Fruit fly (Drosophila melanogaster) whole organism, prepupa: ENCODE measurements around the gene meru.

ENCODE experiments used
- Blimp-1 ChIP-seq: fragments of 200-800 bp; sonication (Bioruptor generic); optimal IDR thresholded peaks from 3 replicates; lab custom pipeline; 2017; ENCODE audit warnings: missing biosample characterization, missing genetic modification characterization, mild to moderate bottlenecking, moderate library complexity, missing genetic modification reagents
- CG6792 ChIP-seq: fragments of 200-800 bp; sonication (Bioruptor generic); optimal IDR thresholded peaks from 3 replicates; lab custom pipeline; 2016; ENCODE audit warnings: missing biosample characterization, missing genetic modification characterization
- Eip78C ChIP-seq: fragments of 200-800 bp; sonication (Bioruptor generic); peaks from one replicate; lab custom pipeline; 2016; ENCODE audit warnings: missing biosample characterization, missing genetic modification characterization
- Lpt ChIP-seq: fragments of 200-800 bp; sonication (Bioruptor generic); optimal IDR thresholded peaks from 3 replicates; lab custom pipeline; 2016; ENCODE audit warnings: missing biosample characterization, missing genetic modification characterization
- Met ChIP-seq: fragments of 200-800 bp; sonication (Bioruptor generic); optimal IDR thresholded peaks from 3 replicates; lab custom pipeline; 2016; ENCODE audit warnings: missing biosample characterization, missing genetic modification characterization
- OdsH ChIP-seq: fragments of 200-800 bp; sonication (Bioruptor generic); optimal IDR thresholded peaks from 3 replicates; lab custom pipeline; 2016; ENCODE audit warnings: missing biosample characterization, missing genetic modification characterization
- Sox15 ChIP-seq: fragments of 200-800 bp; sonication (Bioruptor generic); optimal IDR thresholded peaks from 3 replicates; lab custom pipeline; 2016; ENCODE audit warnings: missing biosample characterization, missing genetic modification characterization
- achi ChIP-seq: fragments of 200-800 bp; sonication (Bioruptor generic); optimal IDR thresholded peaks from 3 replicates; lab custom pipeline; 2016; ENCODE audit warnings: missing biosample characterization, missing genetic modification characterization
- acj6 ChIP-seq: fragments of 200-800 bp; sonication (Bioruptor generic); optimal IDR thresholded peaks from 3 replicates; lab custom pipeline; 2016; ENCODE audit warnings: missing biosample characterization, missing genetic modification characterization
- dsx ChIP-seq: fragments of 200-800 bp; optimal IDR thresholded peaks from 3 replicates; lab custom pipeline; 2019; ENCODE audit warnings: missing biosample characterization, mild to moderate bottlenecking, missing genetic modification characterization, moderate library complexity; ENCODE audit not compliant: poor library complexity, severe bottlenecking
- esn ChIP-seq: fragments of 200-800 bp; sonication (Bioruptor generic); optimal IDR thresholded peaks from 2 replicates; lab custom pipeline; 2016; ENCODE audit warnings: missing biosample characterization, mild to moderate bottlenecking, missing genetic modification characterization, moderate library complexity
- fd59A ChIP-seq: fragments of 200-800 bp; sonication (Bioruptor generic); optimal IDR thresholded peaks from 2 replicates; lab custom pipeline; 2017; ENCODE audit warnings: missing biosample characterization, mild to moderate bottlenecking, missing genetic modification characterization, missing genetic modification reagents
- net ChIP-seq: fragments of 200-800 bp; sonication (Bioruptor generic); optimal IDR thresholded peaks from 3 replicates; lab custom pipeline; 2016; ENCODE audit warnings: missing biosample characterization, missing genetic modification characterization
- topi ChIP-seq: fragments of 200-800 bp; sonication (Bioruptor generic); optimal IDR thresholded peaks from 3 replicates; lab custom pipeline; 2016; ENCODE audit warnings: missing biosample characterization, missing genetic modification characterization

DNA sequence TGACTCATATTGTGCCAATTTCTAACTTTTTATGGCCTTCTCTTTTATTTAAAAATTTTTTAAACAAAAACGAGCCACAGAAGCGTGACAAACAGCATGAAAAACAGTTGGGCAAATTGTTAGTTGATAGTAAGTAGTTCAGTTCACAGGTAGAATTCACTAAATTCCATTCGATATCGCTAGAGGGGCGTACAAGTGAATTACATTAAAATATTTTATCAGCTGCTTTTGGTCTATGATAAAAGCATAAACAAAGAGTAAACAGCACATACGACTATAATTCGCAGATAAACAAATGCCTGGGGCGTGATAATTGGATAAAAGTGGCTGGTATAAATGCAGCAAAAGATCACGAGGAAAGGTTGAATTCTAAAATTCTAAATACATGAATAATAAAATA is 29.9 kb downstream of the meru start:
- no peak for TF ChIP-seq esn
- no peak for TF ChIP-seq OdsH (GFP tag; lab: Kevin White, UChicago)
- TF ChIP-seq Sox15 (GFP tag; lab: Kevin White, UChicago), result no peak
- TF ChIP-seq Blimp-1 (GFP tag; lab: Kevin White, UChicago), result no peak
- TF ChIP-seq Lpt (GFP tag; lab: Kevin White, UChicago), result no peak
- no peak for TF ChIP-seq CG6792 (GFP tag; lab: Kevin White, UChicago)
- no peak for TF ChIP-seq net (GFP tag; lab: Kevin White, UChicago)
- no peak for TF ChIP-seq fd59A (GFP tag; lab: Kevin White, UChicago)
- TF ChIP-seq achi (GFP tag; lab: Kevin White, UChicago), result no peak
- no peak for TF ChIP-seq acj6 (GFP tag; lab: Kevin White, UChicago)
- TF ChIP-seq Met, result no peak
- TF ChIP-seq topi (GFP tag; lab: Kevin White, UChicago), result no peak
- TF ChIP-seq Eip78C (GFP tag; lab: Kevin White, UChicago), result no peak
- TF ChIP-seq dsx, result no peak
